Worm (Caenorhabditis elegans): ENCODE data around the gene dos-2.

dos-2 gene

ce11 chrII:4000430-4000829 lies 24.4 kb downstream of the dos-2 start:
- TF ChIP-seq nfya-1 (tag; optimal IDR thresholded peaks at IDR 0.05; ENCODE audit: insufficient read depth): no peak
- no peak for TF ChIP-seq nhr-237 (tag; optimal IDR thresholded peaks at IDR 0.05)
- TF ChIP-seq jun-1 (tag; optimal IDR thresholded peaks at IDR 0.05): no peak
- TF ChIP-seq egl-5 (tag; optimal IDR thresholded peaks at IDR 0.05): no peak
- TF ChIP-seq nhr-12 (tag; optimal IDR thresholded peaks at IDR 0.05): no peak
- TF ChIP-seq ama-1 (optimal IDR thresholded peaks at IDR 0.05): no peak
- no peak for TF ChIP-seq R02D3.7 (tag; optimal IDR thresholded peaks at IDR 0.05)
- no peak for TF ChIP-seq lin-39 (tag; optimal IDR thresholded peaks at IDR 0.05)
- no peak for TF ChIP-seq zag-1 (tag; optimal IDR thresholded peaks at IDR 0.05)
- no peak for TF ChIP-seq ceh-28 (tag; optimal IDR thresholded peaks at IDR 0.05)
- no peak for TF ChIP-seq nhr-28 (tag; optimal IDR thresholded peaks at IDR 0.05)
- TF ChIP-seq pha-4 (tag; optimal IDR thresholded peaks at IDR 0.05): no peak
- TF ChIP-seq ZK546.5 (tag; optimal IDR thresholded peaks at IDR 0.05): no peak
- no peak for TF ChIP-seq fkh-2 (tag; optimal IDR thresholded peaks at IDR 0.05)
- no peak for TF ChIP-seq fos-1 (tag; optimal IDR thresholded peaks at IDR 0.05)
- TF ChIP-seq ztf-11 (tag; optimal IDR thresholded peaks at IDR 0.05): no peak

- no peak for TF ChIP-seq nhr-12 (tag; optimal IDR thresholded peaks at IDR 0.05)
- TF ChIP-seq nhr-28 (tag; optimal IDR thresholded peaks at IDR 0.05): no peak
- no peak for TF ChIP-seq nhr-43 (tag; optimal IDR thresholded peaks at IDR 0.05; ENCODE audit: poor library complexity, severe bottlenecking)
- no peak for TF ChIP-seq mml-1 (tag; optimal IDR thresholded peaks at IDR 0.05)
- TF ChIP-seq ama-1 (optimal IDR thresholded peaks at IDR 0.05): no peak
- no peak for TF ChIP-seq ceh-82 (tag; optimal IDR thresholded peaks at IDR 0.05)
- no peak for TF ChIP-seq ceh-9 (tag; optimal IDR thresholded peaks at IDR 0.05)
- no peak for TF ChIP-seq skn-1 (tag; optimal IDR thresholded peaks at IDR 0.05)
- TF ChIP-seq ceh-16 (tag; optimal IDR thresholded peaks at IDR 0.05): no peak
- TF ChIP-seq ZK546.5 (tag; optimal IDR thresholded peaks at IDR 0.05): no peak
- TF ChIP-seq daf-12 (tag; optimal IDR thresholded peaks at IDR 0.05): no peak
- no peak for TF ChIP-seq zag-1 (tag; optimal IDR thresholded peaks at IDR 0.05)
- TF ChIP-seq nhr-23 (tag; optimal IDR thresholded peaks at IDR 0.05): no peak
- no peak for TF ChIP-seq lin-15B (tag; optimal IDR thresholded peaks at IDR 0.05)
- TF ChIP-seq nhr-77 (tag; optimal IDR thresholded peaks at IDR 0.05): no peak
- TF ChIP-seq unc-39 (tag; optimal IDR thresholded peaks at IDR 0.05): no peak
- no peak for TF ChIP-seq nhr-11 (tag; optimal IDR thresholded peaks at IDR 0.05)
- no peak for TF ChIP-seq fkh-10 (GFP tag; optimal IDR thresholded peaks at IDR 0.05)
Observed at ce11 chrII:4002134-4002533, 26.1 kb downstream of the dos-2 start.

- TF ChIP-seq egl-5 (tag; optimal IDR thresholded peaks at IDR 0.05): no peak
- TF ChIP-seq pha-4 (tag; optimal IDR thresholded peaks at IDR 0.05): peak; percentile 19
- no peak for TF ChIP-seq unc-62 (GFP tag; optimal IDR thresholded peaks at IDR 0.05)
- TF ChIP-seq zag-1 (tag; optimal IDR thresholded peaks at IDR 0.05): no peak
Observed at ce11 chrII:4004614-4005013, 28.6 kb downstream of the dos-2 start, which contains the start of gene ephx-1. Gene ephx-1 (plus strand): TSS chrII:4004914.

ce11 chrII:4007972-4008371 lies 31.9 kb downstream of the dos-2 start:
- TF ChIP-seq elt-3 (tag; optimal IDR thresholded peaks at IDR 0.05): no peak
- no peak for TF ChIP-seq nhr-76 (tag; optimal IDR thresholded peaks at IDR 0.05)
- TF ChIP-seq tbx-2 (tag; optimal IDR thresholded peaks at IDR 0.05): no peak
- no peak for TF ChIP-seq nhr-12 (tag; optimal IDR thresholded peaks at IDR 0.05)
- TF ChIP-seq snpc-4 (tag; optimal IDR thresholded peaks at IDR 0.05): no peak
- TF ChIP-seq nhr-25 (tag; optimal IDR thresholded peaks at IDR 0.05): no peak
- no peak for TF ChIP-seq nhr-28 (tag; optimal IDR thresholded peaks at IDR 0.05)
- no peak for TF ChIP-seq lin-15B (tag; optimal IDR thresholded peaks at IDR 0.05)
- no peak for TF ChIP-seq nhr-23 (tag; optimal IDR thresholded peaks at IDR 0.05)
- no peak for TF ChIP-seq nfya-1 (tag; optimal IDR thresholded peaks at IDR 0.05; ENCODE audit: insufficient read depth)
- no peak for TF ChIP-seq nhr-237 (tag; optimal IDR thresholded peaks at IDR 0.05)
- no peak for TF ChIP-seq ztf-4 (tag; optimal IDR thresholded peaks at IDR 0.05)
- TF ChIP-seq elt-1 (tag; optimal IDR thresholded peaks at IDR 0.05): no peak
- TF ChIP-seq ztf-11 (tag; optimal IDR thresholded peaks at IDR 0.05): no peak
- no peak for TF ChIP-seq unc-39 (tag; optimal IDR thresholded peaks at IDR 0.05)
- TF ChIP-seq pha-4 (tag; optimal IDR thresholded peaks at IDR 0.05): no peak
- no peak for TF ChIP-seq hmg-11 (tag; optimal IDR thresholded peaks at IDR 0.05)
- no peak for TF ChIP-seq ama-1 (optimal IDR thresholded peaks at IDR 0.05)
- TF ChIP-seq ceh-9 (tag; optimal IDR thresholded peaks at IDR 0.05): no peak
- no peak for TF ChIP-seq nhr-67 (tag; optimal IDR thresholded peaks at IDR 0.05)

Data from whole organism, L3 larva.